Fruit fly (Drosophila melanogaster) whole organism, prepupa: ENCODE measurements around the gene ninaB.

ENCODE experiments used
- Blimp-1 ChIP-seq: fragments of 200-800 bp; sonication (Bioruptor generic); optimal IDR thresholded peaks from 3 replicates; lab custom pipeline; 2017; ENCODE audit warnings: missing biosample characterization, missing genetic modification characterization, mild to moderate bottlenecking, moderate library complexity, missing genetic modification reagents
- CG10669 ChIP-seq: fragments of 200-800 bp; sonication (Bioruptor generic); optimal IDR thresholded peaks from 3 replicates; lab custom pipeline; 2018; ENCODE audit warnings: missing biosample characterization, mild to moderate bottlenecking, missing genetic modification characterization, moderate library complexity
- CG11762 ChIP-seq: fragments of 200-800 bp; sonication (Bioruptor generic); optimal IDR thresholded peaks from 3 replicates; lab custom pipeline; 2016; ENCODE audit warnings: missing biosample characterization, missing genetic modification characterization; ENCODE audit not compliant: insufficient read depth
- CG11902 ChIP-seq: fragments of 200-800 bp; sonication (Bioruptor generic); optimal IDR thresholded peaks from 3 replicates; lab custom pipeline; 2016; ENCODE audit warnings: missing biosample characterization, missing genetic modification characterization
- CG15336 ChIP-seq: fragments of 200-800 bp; sonication (Bioruptor generic); IDR thresholded peaks from 2 replicates; pipeline ENCODE4 v1.3.6; 2022; ENCODE audit warnings: missing biosample characterization, missing genetic modification characterization
- CG1621 ChIP-seq: fragments of 200-800 bp; sonication (Bioruptor generic); optimal IDR thresholded peaks from 3 replicates; lab custom pipeline; 2018; ENCODE audit warnings: missing biosample characterization, mild to moderate bottlenecking, missing genetic modification characterization
- CG16779 ChIP-seq: fragments of 200-800 bp; sonication (Bioruptor generic); optimal IDR thresholded peaks from 3 replicates; lab custom pipeline; 2017; ENCODE audit warnings: missing biosample characterization, mild to moderate bottlenecking, missing genetic modification characterization
- CG31627 ChIP-seq: fragments of 200-800 bp; sonication (Bioruptor generic); optimal IDR thresholded peaks from 3 replicates; lab custom pipeline; 2016; ENCODE audit warnings: missing biosample characterization, missing genetic modification characterization
- CG32006 ChIP-seq: fragments of 200-800 bp; sonication (Bioruptor generic); optimal IDR thresholded peaks from 3 replicates; lab custom pipeline; 2017; ENCODE audit warnings: missing biosample characterization, mild to moderate bottlenecking, missing genetic modification characterization
- CG6163 ChIP-seq: fragments of 200-800 bp; sonication (Bioruptor generic); IDR thresholded peaks from 3 replicates; pipeline ENCODE4 v1.3.6; 2022; ENCODE audit warnings: missing biosample characterization, missing genetic modification characterization
- CG6808 ChIP-seq: fragments of 200-800 bp; sonication (Bioruptor generic); optimal IDR thresholded peaks from 3 replicates; lab custom pipeline; 2017; ENCODE audit warnings: missing biosample characterization, missing genetic modification characterization, mild to moderate bottlenecking, moderate library complexity, missing genetic modification reagents
- CG6854 ChIP-seq: fragments of 200-800 bp; sonication (Bioruptor generic); optimal IDR thresholded peaks from 2 replicates; lab custom pipeline; 2017; ENCODE audit warnings: missing biosample characterization, mild to moderate bottlenecking, missing genetic modification characterization
- CG7368 ChIP-seq: fragments of 200-800 bp; sonication (Bioruptor generic); optimal IDR thresholded peaks from 3 replicates; lab custom pipeline; 2016; ENCODE audit warnings: missing biosample characterization, missing genetic modification characterization
- CG8632 ChIP-seq: fragments of 200-800 bp; sonication (Bioruptor generic); optimal IDR thresholded peaks from 3 replicates; lab custom pipeline; 2016; ENCODE audit warnings: missing biosample characterization, missing genetic modification characterization
- Eip75B ChIP-seq: fragments of 200-800 bp; sonication (Bioruptor generic); optimal IDR thresholded peaks from 3 replicates; lab custom pipeline; 2016; ENCODE audit warnings: missing biosample characterization, missing genetic modification characterization
- Eip78C ChIP-seq: fragments of 200-800 bp; sonication (Bioruptor generic); peaks from one replicate; lab custom pipeline; 2016; ENCODE audit warnings: missing biosample characterization, missing genetic modification characterization
- Eip93F ChIP-seq: fragments of 200-800 bp; sonication (Bioruptor generic); optimal IDR thresholded peaks from 2 replicates; lab custom pipeline; 2016; ENCODE audit warnings: missing biosample characterization, mild to moderate bottlenecking, missing genetic modification characterization
- Gug ChIP-seq: fragments of 200-800 bp; sonication (Bioruptor generic); IDR thresholded peaks from 2 replicates; pipeline ENCODE4 v1.3.6; 2022; ENCODE audit warnings: missing biosample characterization, missing genetic modification characterization
- Hr38 ChIP-seq: sonication (Bioruptor generic); optimal IDR thresholded peaks from 2 replicates; lab custom pipeline; 2016; ENCODE audit warnings: missing biosample characterization, missing genetic modification characterization
- Hr39 ChIP-seq: fragments of 200-800 bp; sonication (Bioruptor generic); optimal IDR thresholded peaks from 2 replicates; lab custom pipeline; 2016; ENCODE audit warnings: missing biosample characterization, missing genetic modification characterization
- Hr4 ChIP-seq: fragments of 200-800 bp; sonication (Bioruptor generic); optimal IDR thresholded peaks from 3 replicates; lab custom pipeline; 2016; ENCODE audit warnings: missing biosample characterization, missing genetic modification characterization
- Lpt ChIP-seq: fragments of 200-800 bp; sonication (Bioruptor generic); optimal IDR thresholded peaks from 3 replicates; lab custom pipeline; 2016; ENCODE audit warnings: missing biosample characterization, missing genetic modification characterization
- Met ChIP-seq: fragments of 200-800 bp; sonication (Bioruptor generic); optimal IDR thresholded peaks from 3 replicates; lab custom pipeline; 2016; ENCODE audit warnings: missing biosample characterization, missing genetic modification characterization
- Sox102F ChIP-seq: fragments of 200-800 bp; sonication (Bioruptor generic); optimal IDR thresholded peaks from 2 replicates; lab custom pipeline; 2016; ENCODE audit warnings: missing biosample characterization, mild to moderate bottlenecking, missing genetic modification characterization
- Sox14 ChIP-seq: fragments of 200-800 bp; sonication (Bioruptor generic); optimal IDR thresholded peaks from 3 replicates; lab custom pipeline; 2016; ENCODE audit warnings: missing biosample characterization, missing genetic modification characterization
- Sox15 ChIP-seq: fragments of 200-800 bp; sonication (Bioruptor generic); optimal IDR thresholded peaks from 3 replicates; lab custom pipeline; 2016; ENCODE audit warnings: missing biosample characterization, missing genetic modification characterization
- acj6 ChIP-seq: fragments of 200-800 bp; sonication (Bioruptor generic); optimal IDR thresholded peaks from 3 replicates; lab custom pipeline; 2016; ENCODE audit warnings: missing biosample characterization, missing genetic modification characterization
- dac ChIP-seq: fragments of 200-800 bp; sonication (Bioruptor generic); optimal IDR thresholded peaks from 2 replicates; lab custom pipeline; 2017; ENCODE audit warnings: missing biosample characterization, mild to moderate bottlenecking, missing genetic modification characterization
- dsx ChIP-seq: fragments of 200-800 bp; optimal IDR thresholded peaks from 3 replicates; lab custom pipeline; 2019; ENCODE audit warnings: missing biosample characterization, mild to moderate bottlenecking, missing genetic modification characterization, moderate library complexity; ENCODE audit not compliant: poor library complexity, severe bottlenecking
- eg ChIP-seq: fragments of 200-800 bp; sonication (Bioruptor generic); IDR thresholded peaks from 3 replicates; pipeline ENCODE4 v1.3.6; 2022; ENCODE audit warnings: missing biosample characterization, missing genetic modification characterization
- lz ChIP-seq: fragments of 200-800 bp; sonication (Bioruptor generic); optimal IDR thresholded peaks from 3 replicates; lab custom pipeline; 2016; ENCODE audit warnings: missing biosample characterization, missing genetic modification characterization
- net ChIP-seq: fragments of 200-800 bp; sonication (Bioruptor generic); optimal IDR thresholded peaks from 3 replicates; lab custom pipeline; 2016; ENCODE audit warnings: missing biosample characterization, missing genetic modification characterization
- pdm3 ChIP-seq: fragments of 200-800 bp; sonication (Bioruptor generic); optimal IDR thresholded peaks from 3 replicates; lab custom pipeline; 2016; ENCODE audit warnings: missing biosample characterization, missing genetic modification characterization
- salr ChIP-seq, 2 experiments: fragments of 200-800 bp; sonication (Bioruptor generic); optimal IDR thresholded peaks; 3 replicates each; lab custom pipeline; 2016 to 2018; ENCODE audit warnings: missing biosample characterization in 2 of 2, missing genetic modification characterization in 2 of 2, mild to moderate bottlenecking in 1 of 2
- spab ChIP-seq: fragments of 200-800 bp; sonication (Bioruptor generic); optimal IDR thresholded peaks from 2 replicates; lab custom pipeline; 2017; ENCODE audit warnings: missing biosample characterization, mild to moderate bottlenecking, missing genetic modification characterization, missing genetic modification reagents
- ss ChIP-seq, 2 experiments: fragments of 200-800 bp; sonication (Bioruptor generic); optimal IDR thresholded peaks; 2 replicates in 1 of 2; 3 replicates in 1 of 2; lab custom pipeline; 2017 to 2018; ENCODE audit warnings: mild to moderate bottlenecking in 2 of 2, missing biosample characterization in 2 of 2, missing genetic modification characterization in 2 of 2, moderate library complexity in 1 of 2
- svp ChIP-seq: fragments of 200-800 bp; sonication (Bioruptor generic); peaks from one replicate; lab custom pipeline; 2016; ENCODE audit warnings: missing biosample characterization, missing genetic modification characterization
- vri ChIP-seq: fragments of 200-800 bp; sonication (Bioruptor generic); optimal IDR thresholded peaks from 3 replicates; lab custom pipeline; 2016; ENCODE audit warnings: missing biosample characterization, mild to moderate bottlenecking, missing genetic modification characterization

Gene ninaB

DNA sequence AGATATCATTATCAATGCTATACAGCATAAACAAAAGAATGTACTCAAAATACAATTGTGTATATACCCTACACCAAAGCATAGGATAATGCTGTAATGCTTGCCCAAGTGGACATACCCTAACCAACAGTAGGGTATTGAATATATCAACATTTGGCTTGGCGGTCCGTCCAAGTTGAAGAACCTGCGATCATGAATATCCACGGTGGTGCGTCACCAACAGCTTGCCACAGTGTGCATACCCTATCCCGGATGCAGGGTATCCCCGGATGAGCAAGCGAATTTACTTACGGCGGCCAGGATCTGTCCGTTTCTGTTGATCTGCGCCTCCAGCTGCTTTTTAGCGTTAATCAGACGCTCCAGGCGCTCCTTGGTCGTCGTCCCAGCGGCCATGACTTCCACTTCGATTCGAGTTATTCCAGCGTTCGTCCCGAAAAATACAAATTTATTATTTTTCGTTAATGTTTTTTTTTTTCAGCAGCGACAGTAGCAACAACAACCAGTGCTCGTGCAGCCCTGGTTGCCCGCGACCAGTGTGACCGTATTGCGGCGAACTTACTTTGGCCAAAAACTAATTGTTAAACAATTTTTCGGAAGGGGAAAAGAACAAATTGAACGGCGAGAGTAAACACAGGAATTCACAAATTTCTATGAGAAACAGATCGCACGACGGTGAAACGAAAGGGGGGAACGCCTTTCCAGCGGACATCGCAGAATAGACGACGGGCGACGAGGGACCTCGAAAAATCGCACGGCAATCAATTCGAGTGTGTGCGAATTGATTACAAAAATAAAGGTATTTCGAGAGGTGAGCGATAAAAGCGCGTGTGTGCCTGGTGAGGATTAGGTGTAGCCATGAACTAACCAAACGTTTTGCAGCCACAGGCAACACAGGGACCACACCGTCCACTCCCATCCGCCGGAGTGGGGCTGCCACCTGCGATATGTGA, 24.0 kb upstream of the ninaB start, which contains the start of the genes Lkb1 and CG9588 (continued):
- TF ChIP-seq CG11902 (GFP tag; lab: Kevin White, UChicago) (peak; percentile 62), pdm3 (GFP tag; lab: Kevin White, UChicago) (peak; percentile 79), ss (GFP tag; optimal IDR thresholded peaks at IDR 0.05; lab: Kevin White, UChicago) (peak; percentile 19 to 51), Blimp-1 (peak; percentile 13), vri (GFP tag; lab: Kevin White, UChicago) (no peak), CG6808 (GFP tag; lab: Kevin White, UChicago) (peak; percentile 41), acj6 (GFP tag; lab: Kevin White, UChicago) (peak; percentile 69), Hr39 (GFP tag; lab: Kevin White, UChicago) (peak; percentile 85), Sox14 (GFP tag; lab: Kevin White, UChicago) (peak; percentile 78), CG11762 (GFP tag; lab: Kevin White, UChicago) (peak; percentile 19), dsx (GFP tag; lab: Kevin White, UChicago) (no peak), Gug (GFP tag; lab: Robert Waterston, UW) (peak; percentile 80), CG7368 (GFP tag; lab: Kevin White, UChicago) (peak; percentile 76), CG32006 (GFP tag; lab: Kevin White, UChicago) (peak; percentile 81), CG31627 (GFP tag; lab: Kevin White, UChicago) (peak; percentile 85), svp (GFP tag; lab: Kevin White, UChicago) (peak; percentile 84), Lpt (peak; percentile 30), spab (GFP tag; lab: Kevin White, UChicago) (peak; percentile 60), CG10669 (peak; percentile 73), Eip75B (GFP tag; lab: Kevin White, UChicago) (peak; percentile 81), CG1621 (peak; percentile 85), CG16779 (tag; lab: Kevin White, UChicago) (no peak), Met (no peak), Hr38 (GFP tag; lab: Kevin White, UChicago) (no peak), salr (GFP tag; optimal IDR thresholded peaks at IDR 0.05; lab: Kevin White, UChicago) (peak in 1 of 2 experiments; percentile 39), Sox102F (GFP tag; lab: Kevin White, UChicago) (peak; percentile 71), dac (GFP tag; lab: Kevin White, UChicago) (peak; percentile 63), Hr4 (peak; percentile 88), lz (peak; percentile 79), Eip93F (GFP tag; lab: Kevin White, UChicago) (no peak), Sox15 (GFP tag; lab: Kevin White, UChicago) (peak; percentile 62), eg (GFP tag; lab: Robert Waterston, UW) (peak; percentile 92), CG8632 (GFP tag; lab: Kevin White, UChicago) (peak; percentile 61), CG6163 (GFP tag; lab: Robert Waterston, UW) (peak; percentile 92), net (GFP tag; lab: Kevin White, UChicago) (peak; percentile 69)

DNA sequence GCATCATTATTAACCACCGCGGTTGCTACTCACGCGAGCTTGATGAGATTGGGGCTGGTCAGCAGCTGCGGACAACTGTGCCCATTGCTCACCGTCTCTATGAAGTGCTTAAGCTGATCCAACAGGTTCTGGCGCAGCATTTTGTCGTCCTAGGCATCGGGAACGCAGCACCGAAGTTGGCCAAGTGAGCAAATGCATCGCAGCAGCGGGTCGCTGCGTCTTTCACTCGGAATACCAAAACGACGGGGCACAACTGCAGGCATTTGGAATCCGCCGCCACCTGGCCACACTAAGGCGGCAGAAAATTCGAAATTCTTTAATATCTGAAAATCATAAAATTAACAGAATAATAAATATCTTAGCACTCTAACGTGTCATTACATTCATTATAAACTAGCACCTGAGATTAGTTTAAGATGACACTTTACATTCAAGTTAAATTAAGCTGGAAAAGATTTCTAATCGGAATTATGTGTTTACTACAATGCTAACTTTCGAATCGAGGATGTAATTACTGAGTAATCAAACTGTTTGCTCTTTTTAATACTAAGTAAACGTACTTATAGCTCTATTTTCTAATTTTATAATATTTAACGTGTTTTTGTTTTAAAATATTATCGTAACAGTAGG, 17.3 kb upstream of the ninaB start:
- peak; percentile 1 for TF ChIP-seq Eip75B (GFP tag; lab: Kevin White, UChicago)
- no peak for TF ChIP-seq vri (GFP tag; lab: Kevin White, UChicago)
- no peak for TF ChIP-seq Hr39 (GFP tag; lab: Kevin White, UChicago)
- peak; percentile 18 for TF ChIP-seq Eip78C (GFP tag; lab: Kevin White, UChicago)
- peak; percentile 25 for TF ChIP-seq dsx (GFP tag; lab: Kevin White, UChicago)
- TF ChIP-seq lz, result peak; percentile 29
- TF ChIP-seq CG6854, result peak; percentile 53
- peak; percentile 16; the same call in 1 of the 2 replicates for TF ChIP-seq CG15336 (GFP tag; lab: Robert Waterston, UW)
